Fruit fly (Drosophila melanogaster): Measurements from ENCODE around the gene CG31735.

Gene CG31735

dm6 chr2L:15908496-15909276 is 13.4 kb downstream of the CG31735 start:
- TF ChIP-seq EcR (GFP tag; optimal IDR thresholded peaks at IDR 0.05), result peak; percentile 98
- no peak for TF ChIP-seq CG34367 (tag; optimal IDR thresholded peaks at IDR 0.05)

dm6 chr2L:15909277-15909674 is 14.0 kb downstream of the CG31735 start:
- TF ChIP-seq CG8159 (tag; optimal IDR thresholded peaks at IDR 0.05) (peak; percentile 84), CG9948 (tag; optimal IDR thresholded peaks at IDR 0.05) (peak; percentile 84), CG8301 (tag; optimal IDR thresholded peaks at IDR 0.05) (no peak), CG13204 (GFP tag; optimal IDR thresholded peaks at IDR 0.05) (no peak), CG14655 (GFP tag; optimal IDR thresholded peaks at IDR 0.05) (no peak), D1 (tag; optimal IDR thresholded peaks at IDR 0.05) (peak; percentile 34), Pif1A (GFP tag; optimal IDR thresholded peaks at IDR 0.05) (peak; percentile 60), CG17806 (tag; optimal IDR thresholded peaks at IDR 0.05) (peak; percentile 73), EcR (GFP tag; optimal IDR thresholded peaks at IDR 0.05) (no peak), Snoo (tag; optimal IDR thresholded peaks at IDR 0.05) (no peak), CG32121 (GFP tag; IDR thresholded peaks at IDR 0.05) (no peak), CG15710 (tag; optimal IDR thresholded peaks at IDR 0.05) (peak; percentile 83), CG34367 (tag; optimal IDR thresholded peaks at IDR 0.05) (peak; percentile 61), Pif1B (GFP tag; optimal IDR thresholded peaks at IDR 0.05) (no peak), CG12605 (GFP tag; IDR thresholded peaks at IDR 0.05) (no peak), fd96Ca (GFP tag; IDR thresholded peaks at IDR 0.05) (no peak)

- TF ChIP-seq EcR (GFP tag; optimal IDR thresholded peaks at IDR 0.05), result peak; percentile 83
- no peak for TF ChIP-seq CG17806 (tag; optimal IDR thresholded peaks at IDR 0.05)
Observed at dm6 chr2L:15909826-15910225, 14.6 kb downstream of the CG31735 start.

- TF ChIP-seq CG14655 (GFP tag; optimal IDR thresholded peaks at IDR 0.05), result peak; percentile 79
- peak; percentile 92 for TF ChIP-seq CG15710 (tag; optimal IDR thresholded peaks at IDR 0.05)
- TF ChIP-seq CG9948 (tag; optimal IDR thresholded peaks at IDR 0.05), result peak; percentile 93
- peak; percentile 81 for TF ChIP-seq rn (GFP tag; IDR thresholded peaks at IDR 0.05)
- peak; percentile 80 for TF ChIP-seq CG10348 (GFP tag; IDR thresholded peaks at IDR 0.05)
- peak; percentile 90 for TF ChIP-seq CG12605 (GFP tag; IDR thresholded peaks at IDR 0.05)
- peak; percentile 94 for TF ChIP-seq CG32121 (GFP tag; IDR thresholded peaks at IDR 0.05)
- TF ChIP-seq CG13204 (GFP tag; optimal IDR thresholded peaks at IDR 0.05), result peak; percentile 81
- peak; percentile 83 for TF ChIP-seq CG8301 (tag; optimal IDR thresholded peaks at IDR 0.05)
- TF ChIP-seq D1 (tag; optimal IDR thresholded peaks at IDR 0.05), result peak; percentile 88
- no peak for TF ChIP-seq EcR (GFP tag; optimal IDR thresholded peaks at IDR 0.05)
- TF ChIP-seq Pif1A (GFP tag; optimal IDR thresholded peaks at IDR 0.05), result peak; percentile 96
- TF ChIP-seq Snoo (tag; optimal IDR thresholded peaks at IDR 0.05), result peak; percentile 95
- TF ChIP-seq gl (tag; optimal IDR thresholded peaks at IDR 0.05), result peak; percentile 90
- TF ChIP-seq fd96Ca (GFP tag; IDR thresholded peaks at IDR 0.05), result peak; percentile 88
- TF ChIP-seq CG8159 (tag; optimal IDR thresholded peaks at IDR 0.05), result peak; percentile 95
- TF ChIP-seq CG4496 (GFP tag; IDR thresholded peaks at IDR 0.05), result peak; percentile 94
- TF ChIP-seq CG34367 (tag; optimal IDR thresholded peaks at IDR 0.05), result peak; percentile 96
- TF ChIP-seq Pif1B (GFP tag; optimal IDR thresholded peaks at IDR 0.05), result peak; percentile 96
- TF ChIP-seq CG17806 (tag; optimal IDR thresholded peaks at IDR 0.05), result peak; percentile 93
- peak; percentile 91 for TF ChIP-seq Ets98B (GFP tag; IDR thresholded peaks at IDR 0.05)
Observed at dm6 chr2L:15910937-15911590, 15.8 kb downstream of the CG31735 start.

dm6 chr2L:15911591-15912007 is 16.3 kb downstream of the CG31735 start:
- peak; percentile 60 for TF ChIP-seq CG13204 (GFP tag; optimal IDR thresholded peaks at IDR 0.05)
- TF ChIP-seq CG12605 (GFP tag; IDR thresholded peaks at IDR 0.05), result no peak
- TF ChIP-seq EcR (GFP tag; optimal IDR thresholded peaks at IDR 0.05), result peak; percentile 100

dm6 chr2L:15912008-15912900 is 17.0 kb downstream of the CG31735 start:
- TF ChIP-seq D1 (tag; optimal IDR thresholded peaks at IDR 0.05) (no peak), CG8301 (tag; optimal IDR thresholded peaks at IDR 0.05) (peak; percentile 66), CG10348 (GFP tag; IDR thresholded peaks at IDR 0.05) (peak; percentile 73), CG13204 (GFP tag; optimal IDR thresholded peaks at IDR 0.05) (no peak), CG15710 (tag; optimal IDR thresholded peaks at IDR 0.05) (peak; percentile 73), EcR (GFP tag; optimal IDR thresholded peaks at IDR 0.05) (no peak), CG8159 (tag; optimal IDR thresholded peaks at IDR 0.05) (peak; percentile 74), gl (tag; optimal IDR thresholded peaks at IDR 0.05) (no peak), Ets98B (GFP tag; IDR thresholded peaks at IDR 0.05) (peak; percentile 60; the same call in 1 of the 2 replicates), CG17806 (tag; optimal IDR thresholded peaks at IDR 0.05) (peak; percentile 54), Pif1B (GFP tag; optimal IDR thresholded peaks at IDR 0.05) (peak; percentile 20), CG9948 (tag; optimal IDR thresholded peaks at IDR 0.05) (peak; percentile 69), CG14655 (GFP tag; optimal IDR thresholded peaks at IDR 0.05) (peak; percentile 53), CG4496 (GFP tag; IDR thresholded peaks at IDR 0.05) (peak; percentile 66), rn (GFP tag; IDR thresholded peaks at IDR 0.05) (no peak), CG34367 (tag; optimal IDR thresholded peaks at IDR 0.05) (peak; percentile 60), CG32121 (GFP tag; IDR thresholded peaks at IDR 0.05) (peak; percentile 90), CG12605 (GFP tag; IDR thresholded peaks at IDR 0.05) (no peak), Snoo (tag; optimal IDR thresholded peaks at IDR 0.05) (peak; percentile 64), fd96Ca (GFP tag; IDR thresholded peaks at IDR 0.05) (peak; percentile 53; the same call in 2 of the 3 replicates), Pif1A (GFP tag; optimal IDR thresholded peaks at IDR 0.05) (peak; percentile 30)

All from whole organism, pupa.